Worm (Caenorhabditis elegans) whole organism, L3 larva: ENCODE data around the gene C17B7.10.

Source experiments
- ZK546.5 ChIP-seq: sonication (generic microtip); optimal IDR thresholded peaks from 2 replicates; lab custom pipeline; 2017; ENCODE audit warnings: missing biosample characterization, missing genetic modification characterization
- aly-2 ChIP-seq: fragments of 150-350 bp; optimal IDR thresholded peaks from 2 replicates; lab custom pipeline; 2014; ENCODE audit warnings: missing biosample characterization, missing genetic modification characterization
- ceh-16 ChIP-seq: sonication (generic microtip); optimal IDR thresholded peaks from 2 replicates; lab custom pipeline; 2017; ENCODE audit warnings: missing biosample characterization, missing genetic modification characterization
- ceh-28 ChIP-seq: fragments of 150-350 bp; optimal IDR thresholded peaks from 2 replicates; lab custom pipeline; 2014; ENCODE audit warnings: missing biosample characterization, missing genetic modification reagents, missing genetic modification characterization
- ceh-82 ChIP-seq: fragments of 150-350 bp; optimal IDR thresholded peaks from 2 replicates; lab custom pipeline; 2014; ENCODE audit warnings: missing biosample characterization, missing genetic modification characterization
- ceh-9 ChIP-seq: sonication (generic microtip); optimal IDR thresholded peaks from 2 replicates; lab custom pipeline; 2018; ENCODE audit warnings: missing biosample characterization, missing genetic modification characterization
- daf-12 ChIP-seq: fragments of 150-350 bp; optimal IDR thresholded peaks from 2 replicates; lab custom pipeline; 2014; ENCODE audit warnings: missing biosample characterization, missing genetic modification reagents, missing genetic modification characterization
- egl-27 ChIP-seq: sonication (generic microtip); optimal IDR thresholded peaks from 4 replicates; lab custom pipeline; 2017; ENCODE audit warnings: missing biosample characterization, missing genetic modification reagents, missing genetic modification characterization
- egl-5 ChIP-seq: fragments of 150-350 bp; optimal IDR thresholded peaks from 2 replicates; lab custom pipeline; 2017; ENCODE audit warnings: missing biosample characterization, missing genetic modification reagents, missing genetic modification characterization, inconsistent platforms
- elt-1 ChIP-seq: fragments of 150-350 bp; optimal IDR thresholded peaks from 2 replicates; lab custom pipeline; 2014; ENCODE audit warnings: missing biosample characterization, missing genetic modification characterization
- elt-2 ChIP-seq: sonication (generic microtip); optimal IDR thresholded peaks from 2 replicates; lab custom pipeline; 2016; ENCODE audit warnings: missing genetic modification reagents, mild to moderate bottlenecking, missing genetic modification characterization, missing compliant biosample characterization
- elt-3 ChIP-seq, 3 experiments: fragments of 150-350 bp in 1 of 3; sonication (generic microtip) in 2 of 3; optimal IDR thresholded peaks; 2 replicates in 2 of 3; 4 replicates in 1 of 3; lab custom pipeline; 2014 to 2017; ENCODE audit warnings: missing biosample characterization in 3 of 3, missing genetic modification characterization in 3 of 3
- eor-1 ChIP-seq, 2 experiments: fragments of 150-350 bp; optimal IDR thresholded peaks; 2 replicates each; lab custom pipeline; 2014 to 2018; ENCODE audit warnings: missing biosample characterization in 2 of 2, missing genetic modification characterization in 2 of 2
- fkh-10 ChIP-seq: sonication (generic microtip); optimal IDR thresholded peaks from 2 replicates; lab custom pipeline; 2017; ENCODE audit warnings: missing biosample characterization, missing genetic modification reagents, missing genetic modification characterization
- fos-1 ChIP-seq: fragments of 150-350 bp; optimal IDR thresholded peaks from 2 replicates; lab custom pipeline; 2014; ENCODE audit warnings: missing biosample characterization, missing genetic modification characterization
- hmg-11 ChIP-seq: sonication (generic microtip); optimal IDR thresholded peaks from 2 replicates; lab custom pipeline; 2016; ENCODE audit warnings: missing genetic modification characterization, missing compliant biosample characterization
- jun-1 ChIP-seq: fragments of 150-350 bp; optimal IDR thresholded peaks from 2 replicates; lab custom pipeline; 2014; ENCODE audit warnings: missing biosample characterization, missing genetic modification reagents, missing genetic modification characterization
- lin-15B ChIP-seq: fragments of 150-350 bp; optimal IDR thresholded peaks from 2 replicates; lab custom pipeline; 2014; ENCODE audit warnings: missing biosample characterization, missing genetic modification characterization
- lin-39 ChIP-seq: fragments of 150-350 bp; optimal IDR thresholded peaks from 2 replicates; lab custom pipeline; 2018; ENCODE audit warnings: missing biosample characterization, missing genetic modification reagents, missing genetic modification characterization
- mdl-1 ChIP-seq: fragments of 150-350 bp; optimal IDR thresholded peaks from 2 replicates; lab custom pipeline; 2014; ENCODE audit warnings: missing biosample characterization, missing genetic modification characterization
- nfya-1 ChIP-seq: sonication (generic microtip); optimal IDR thresholded peaks from 2 replicates; lab custom pipeline; 2017; ENCODE audit warnings: missing genetic modification characterization, mild to moderate bottlenecking, missing compliant biosample characterization, antibody characterized with exemption, moderate library complexity; ENCODE audit not compliant: insufficient read depth
- nhr-11 ChIP-seq: fragments of 150-350 bp; optimal IDR thresholded peaks from 2 replicates; lab custom pipeline; 2014; ENCODE audit warnings: missing biosample characterization, missing genetic modification characterization
- nhr-12 ChIP-seq: fragments of 150-350 bp; optimal IDR thresholded peaks from 2 replicates; lab custom pipeline; 2014; ENCODE audit warnings: missing biosample characterization, missing genetic modification characterization
- nhr-23 ChIP-seq: fragments of 150-350 bp; optimal IDR thresholded peaks from 2 replicates; lab custom pipeline; 2014; ENCODE audit warnings: missing biosample characterization, missing genetic modification reagents, missing genetic modification characterization
- nhr-237 ChIP-seq: fragments of 150-350 bp; optimal IDR thresholded peaks from 2 replicates; lab custom pipeline; 2014; ENCODE audit warnings: missing biosample characterization, missing genetic modification characterization
- nhr-25 ChIP-seq: sonication (generic microtip); optimal IDR thresholded peaks from 2 replicates; lab custom pipeline; 2017; ENCODE audit warnings: missing biosample characterization, missing genetic modification characterization
- nhr-28 ChIP-seq: fragments of 150-350 bp; optimal IDR thresholded peaks from 2 replicates; lab custom pipeline; 2014; ENCODE audit warnings: missing biosample characterization, missing genetic modification characterization
- nhr-43 ChIP-seq: sonication (generic microtip); optimal IDR thresholded peaks from 2 replicates; lab custom pipeline; 2016; ENCODE audit warnings: mild to moderate bottlenecking, missing genetic modification characterization, missing compliant biosample characterization; ENCODE audit not compliant: poor library complexity, severe bottlenecking
- nhr-67 ChIP-seq: fragments of 150-350 bp; optimal IDR thresholded peaks from 2 replicates; lab custom pipeline; 2014; ENCODE audit warnings: missing biosample characterization, missing genetic modification characterization
- pqm-1 ChIP-seq: fragments of 150-350 bp; optimal IDR thresholded peaks from 2 replicates; lab custom pipeline; 2017; ENCODE audit warnings: missing biosample characterization, missing genetic modification characterization, inconsistent platforms
- snpc-4 ChIP-seq: fragments of 150-350 bp; optimal IDR thresholded peaks from 2 replicates; lab custom pipeline; 2014; ENCODE audit warnings: missing biosample characterization, missing genetic modification characterization
- tbx-2 ChIP-seq: sonication (generic microtip); optimal IDR thresholded peaks from 2 replicates; lab custom pipeline; 2016; ENCODE audit warnings: mild to moderate bottlenecking, missing genetic modification characterization, missing compliant biosample characterization
- unc-39 ChIP-seq: sonication (generic microtip); optimal IDR thresholded peaks from 4 replicates; lab custom pipeline; 2017; ENCODE audit warnings: missing biosample characterization, missing genetic modification characterization
- unc-62 ChIP-seq: fragments of 150-350 bp; sonication (generic microtip); optimal IDR thresholded peaks from 4 replicates; lab custom pipeline; 2014; ENCODE audit warnings: missing biosample characterization, missing genetic modification reagents, missing genetic modification characterization
- ztf-11 ChIP-seq: fragments of 150-350 bp; optimal IDR thresholded peaks from 2 replicates; lab custom pipeline; 2014; ENCODE audit warnings: missing biosample characterization, missing genetic modification characterization

Gene C17B7.10

ce11 chrV:3333334-3333733, 8.5 kb downstream of the C17B7.10 start, which contains the start of gene C17B7.5:
Gene C17B7.5 (plus strand): TSS chrV:3333634.
- TF ChIP-seq snpc-4 (tag; lab: Kevin White, UChicago) = no peak

- no peak for TF ChIP-seq eor-1 (tag; optimal IDR thresholded peaks at IDR 0.05; lab: Kevin White, UChicago)
- TF ChIP-seq mdl-1 = no peak
- TF ChIP-seq elt-2 (tag; lab: Kevin White, UChicago) = no peak
- no peak for TF ChIP-seq nhr-25
- no peak for TF ChIP-seq ceh-9 (tag; lab: Kevin White, UChicago)
- TF ChIP-seq unc-62 (GFP tag; lab: Kevin White, UChicago) = no peak
- TF ChIP-seq daf-12 (tag; lab: Kevin White, UChicago) = no peak
Measured at ce11 chrV:3332023-3332422, 9.8 kb downstream of the C17B7.10 start, which contains the start of gene C17B7.9. Gene C17B7.9 (minus strand): TSS chrV:3332123.

ce11 chrV:3324178-3324577, 17.6 kb downstream of the C17B7.10 start, which contains the start of gene C17B7.8:
Gene C17B7.8 (minus strand): TSS chrV:3324278.
- TF ChIP-seq nhr-23 (tag; lab: Kevin White, UChicago) (no peak), elt-3 (tag; optimal IDR thresholded peaks at IDR 0.05; lab: Kevin White, UChicago) (no peak), lin-39 (tag; lab: Kevin White, UChicago) (no peak), lin-15B (no peak), hmg-11 (tag; lab: Kevin White, UChicago) (no peak), ZK546.5 (tag; lab: Kevin White, UChicago) (no peak), nhr-237 (no peak), nhr-11 (no peak), aly-2 (tag; lab: Kevin White, UChicago) (no peak), jun-1 (tag; lab: Kevin White, UChicago) (no peak), fkh-10 (GFP tag; lab: Kevin White, UChicago) (no peak), nfya-1 (no peak), unc-62 (GFP tag; lab: Kevin White, UChicago) (no peak)

- TF ChIP-seq ztf-11 (tag; lab: Kevin White, UChicago) (no peak), nfya-1 (no peak), daf-12 (tag; lab: Kevin White, UChicago) (no peak), jun-1 (tag; lab: Kevin White, UChicago) (no peak), nhr-67 (tag; lab: Kevin White, UChicago) (no peak)
Measured at ce11 chrV:3320432-3320831, 21.4 kb downstream of the C17B7.10 start, which contains the start of gene C17B7.14. Gene C17B7.14 (minus strand): TSS chrV:3320532.

- TF ChIP-seq ZK546.5 (tag; lab: Kevin White, UChicago) (no peak), ceh-82 (tag; lab: Kevin White, UChicago) (no peak), daf-12 (tag; lab: Kevin White, UChicago) (no peak), egl-5 (tag; lab: Kevin White, UChicago) (no peak), nhr-43 (tag; lab: Kevin White, UChicago) (no peak), elt-1 (no peak), snpc-4 (tag; lab: Kevin White, UChicago) (no peak), tbx-2 (tag; lab: Kevin White, UChicago) (no peak), nhr-12 (tag; lab: Kevin White, UChicago) (no peak), lin-15B (no peak), ceh-16 (tag; lab: Kevin White, UChicago) (no peak), fos-1 (no peak), ceh-28 (tag; lab: Kevin White, UChicago) (no peak), unc-39 (tag; lab: Kevin White, UChicago) (no peak), nhr-67 (tag; lab: Kevin White, UChicago) (no peak)
Measured at ce11 chrV:3320005-3320404, 21.8 kb downstream of the C17B7.10 start, which contains the start of gene F35F10.14. Gene F35F10.14 (minus strand): TSS chrV:3320105.

- TF ChIP-seq nhr-237 = no peak
- TF ChIP-seq fkh-10 (GFP tag; lab: Kevin White, UChicago) = no peak
- TF ChIP-seq unc-62 (GFP tag; lab: Kevin White, UChicago) = no peak
- no peak for TF ChIP-seq elt-1
- no peak for TF ChIP-seq egl-27 (tag; lab: Kevin White, UChicago)
- TF ChIP-seq aly-2 (tag; lab: Kevin White, UChicago) = no peak
- TF ChIP-seq mdl-1 = no peak
- TF ChIP-seq ceh-9 (tag; lab: Kevin White, UChicago) = no peak
- no peak for TF ChIP-seq nhr-28 (tag; lab: Kevin White, UChicago)
- no peak for TF ChIP-seq hmg-11 (tag; lab: Kevin White, UChicago)
- TF ChIP-seq pqm-1 (tag; lab: Kevin White, UChicago) = no peak
- no peak for TF ChIP-seq elt-2 (tag; lab: Kevin White, UChicago)
Measured at ce11 chrV:3318975-3319374, 22.8 kb downstream of the C17B7.10 start, which contains the start of gene F35F10.13. Gene F35F10.13 (minus strand): TSS chrV:3319075.
